Fruit fly (Drosophila melanogaster) whole organism, embryonic: ENCODE measurements around the gene CG7841.
A peak's percentile ranks its signal among the peaks of the same experiment; 100 is the strongest.

Source experiments
- BtbVII ChIP-seq: fragments of 200-800 bp; sonication (Bioruptor generic); optimal IDR thresholded peaks from 3 replicates; lab custom pipeline; 2017; ENCODE audit warnings: missing biosample characterization, mild to moderate bottlenecking, missing genetic modification characterization
- CG10321 ChIP-seq: fragments of 200-800 bp; sonication (Bioruptor generic); IDR thresholded peaks from 2 replicates; pipeline ENCODE4 v1.3.6; 2022; ENCODE audit warnings: missing biosample characterization, missing genetic modification characterization
- CG10654 ChIP-seq: fragments of 200-800 bp; sonication (Bioruptor generic); optimal IDR thresholded peaks from 2 replicates; lab custom pipeline; 2016; ENCODE audit warnings: missing biosample characterization, missing genetic modification characterization
- CG12155 ChIP-seq: fragments of 200-800 bp; sonication (Bioruptor generic); optimal IDR thresholded peaks from 3 replicates; lab custom pipeline; 2016; ENCODE audit warnings: missing biosample characterization, missing genetic modification characterization
- CG14050 ChIP-seq: fragments of 200-800 bp; sonication (Bioruptor generic); IDR thresholded peaks from 3 replicates; pipeline ENCODE4 v1.3.6; 2022; ENCODE audit warnings: missing biosample characterization, missing genetic modification characterization
- CG17568 ChIP-seq: fragments of 200-800 bp; sonication (Bioruptor generic); optimal IDR thresholded peaks from 2 replicates; lab custom pipeline; 2018; ENCODE audit warnings: missing biosample characterization, mild to moderate bottlenecking, missing genetic modification characterization, moderate library complexity
- CG2116 ChIP-seq: fragments of 200-800 bp; sonication (Bioruptor generic); optimal IDR thresholded peaks from 3 replicates; lab custom pipeline; 2018; ENCODE audit warnings: missing biosample characterization, mild to moderate bottlenecking, missing genetic modification characterization
- CG2202 ChIP-seq: fragments of 200-800 bp; sonication (Bioruptor generic); optimal IDR thresholded peaks from 2 replicates; lab custom pipeline; 2018; ENCODE audit warnings: missing biosample characterization, mild to moderate bottlenecking, missing genetic modification characterization
- CG2678 ChIP-seq: fragments of 200-800 bp; sonication (Bioruptor generic); optimal IDR thresholded peaks from 3 replicates; lab custom pipeline; 2019; ENCODE audit warnings: missing biosample characterization, mild to moderate bottlenecking, missing genetic modification characterization, moderate library complexity
- CG2875 ChIP-seq: fragments of 200-800 bp; sonication (Bioruptor generic); optimal IDR thresholded peaks from 2 replicates; lab custom pipeline; 2017; ENCODE audit warnings: missing biosample characterization, mild to moderate bottlenecking, missing genetic modification characterization, missing genetic modification reagents
- CG34224 ChIP-seq: fragments of 200-800 bp; sonication (Bioruptor generic); IDR thresholded peaks from 3 replicates; pipeline ENCODE4 v1.3.6; 2022; ENCODE audit warnings: missing biosample characterization, missing genetic modification characterization; ENCODE audit not compliant: partially characterized antibody
- CG34376 ChIP-seq: fragments of 200-800 bp; sonication (Bioruptor generic); optimal IDR thresholded peaks from 2 replicates; lab custom pipeline; 2018; ENCODE audit warnings: missing biosample characterization, mild to moderate bottlenecking, missing genetic modification characterization
- CG8089 ChIP-seq: fragments of 200-800 bp; sonication (Bioruptor generic); optimal IDR thresholded peaks from 3 replicates; lab custom pipeline; 2016; ENCODE audit warnings: missing biosample characterization, missing genetic modification characterization
- ERR ChIP-seq: fragments of 200-800 bp; sonication (Bioruptor generic); optimal IDR thresholded peaks from 2 replicates; lab custom pipeline; 2016; ENCODE audit warnings: missing biosample characterization, missing genetic modification characterization
- Gug ChIP-seq: fragments of 200-800 bp; sonication (Bioruptor generic); IDR thresholded peaks from 4 replicates; pipeline ENCODE4 v1.3.6; 2022; ENCODE audit warnings: missing biosample characterization, missing genetic modification characterization
- Meics ChIP-seq: fragments of 200-800 bp; sonication (Bioruptor generic); optimal IDR thresholded peaks from 2 replicates; lab custom pipeline; 2017; ENCODE audit warnings: missing biosample characterization, mild to moderate bottlenecking, missing genetic modification characterization
- Mes4 ChIP-seq: fragments of 200-800 bp; sonication (Bioruptor generic); optimal IDR thresholded peaks from 2 replicates; lab custom pipeline; 2016; ENCODE audit warnings: missing biosample characterization, missing genetic modification characterization
- Nf-YC ChIP-seq: fragments of 200-800 bp; optimal IDR thresholded peaks from 3 replicates; lab custom pipeline; 2019; ENCODE audit warnings: missing biosample characterization, mild to moderate bottlenecking, missing genetic modification characterization, moderate library complexity
- Rfx ChIP-seq: fragments of 200-800 bp; sonication (Bioruptor generic); IDR thresholded peaks from 2 replicates; pipeline ENCODE4 v1.3.6; 2022; ENCODE audit warnings: missing biosample characterization, missing genetic modification characterization
- Side ChIP-seq: fragments of 200-800 bp; sonication (Bioruptor generic); optimal IDR thresholded peaks from 2 replicates; lab custom pipeline; 2016; ENCODE audit warnings: missing biosample characterization, missing genetic modification characterization
- Sox100B ChIP-seq: fragments of 200-800 bp; sonication (Bioruptor generic); optimal IDR thresholded peaks from 3 replicates; lab custom pipeline; 2018; ENCODE audit warnings: missing biosample characterization, mild to moderate bottlenecking, missing genetic modification characterization
- bigmax ChIP-seq: fragments of 200-800 bp; sonication (Bioruptor generic); optimal IDR thresholded peaks from 2 replicates; lab custom pipeline; 2018; ENCODE audit warnings: missing biosample characterization, mild to moderate bottlenecking, missing genetic modification characterization
- chn ChIP-seq: fragments of 200-800 bp; sonication (Bioruptor generic); optimal IDR thresholded peaks from 2 replicates; lab custom pipeline; 2016; ENCODE audit warnings: missing biosample characterization, missing genetic modification characterization
- da ChIP-seq: fragments of 200-800 bp; sonication (Bioruptor generic); optimal IDR thresholded peaks from 2 replicates; lab custom pipeline; 2016; ENCODE audit warnings: missing biosample characterization, missing genetic modification characterization
- exex ChIP-seq: fragments of 200-800 bp; sonication (Bioruptor generic); optimal IDR thresholded peaks from 4 replicates; lab custom pipeline; 2018; ENCODE audit warnings: missing biosample characterization, mild to moderate bottlenecking, missing genetic modification characterization, moderate library complexity
- hb ChIP-seq: fragments of 200-800 bp; sonication (Bioruptor generic); IDR thresholded peaks from 3 replicates; pipeline ENCODE4 v1.3.6; 2022; ENCODE audit warnings: missing biosample characterization, missing genetic modification characterization; ENCODE audit not compliant: partially characterized antibody
- jing ChIP-seq: fragments of 200-800 bp; sonication (Bioruptor generic); optimal IDR thresholded peaks from 2 replicates; lab custom pipeline; 2018; ENCODE audit warnings: missing biosample characterization, mild to moderate bottlenecking, missing genetic modification characterization
- maf-S ChIP-seq: fragments of 200-800 bp; sonication (Bioruptor generic); optimal IDR thresholded peaks from 2 replicates; lab custom pipeline; 2016; ENCODE audit warnings: missing biosample characterization, missing genetic modification characterization
- otp ChIP-seq: fragments of 200-800 bp; sonication (Bioruptor generic); IDR thresholded peaks from 3 replicates; pipeline ENCODE4, ENCODE4 v1.3.6; 2022; ENCODE audit warnings: missing biosample characterization, missing genetic modification characterization
- peb ChIP-seq: fragments of 200-800 bp; sonication (Bioruptor generic); IDR thresholded peaks from 2 replicates; pipeline ENCODE4 v1.3.6; 2022; ENCODE audit warnings: missing biosample characterization, missing genetic modification characterization
- phol ChIP-seq: fragments of 200-800 bp; sonication (Bioruptor generic); optimal IDR thresholded peaks from 3 replicates; lab custom pipeline; 2018; ENCODE audit warnings: missing biosample characterization, mild to moderate bottlenecking, missing genetic modification characterization, moderate library complexity
- pita ChIP-seq: fragments of 200-800 bp; sonication (Bioruptor generic); optimal IDR thresholded peaks from 2 replicates; lab custom pipeline; 2017; ENCODE audit warnings: missing biosample characterization, mild to moderate bottlenecking, missing genetic modification characterization
- salm ChIP-seq: fragments of 200-800 bp; sonication (Bioruptor generic); optimal IDR thresholded peaks from 2 replicates; lab custom pipeline; 2018; ENCODE audit warnings: missing biosample characterization, mild to moderate bottlenecking, missing genetic modification characterization
- sens ChIP-seq: fragments of 200-800 bp; sonication (Bioruptor generic); peaks from one replicate; lab custom pipeline; 2016; ENCODE audit warnings: missing biosample characterization, missing genetic modification characterization
- shn ChIP-seq: fragments of 200-800 bp; sonication (Bioruptor generic); optimal IDR thresholded peaks from 3 replicates; lab custom pipeline; 2016; ENCODE audit warnings: missing biosample characterization, missing genetic modification characterization
- sna ChIP-seq: fragments of 200-800 bp; sonication (Bioruptor generic); IDR thresholded peaks from 2 replicates; pipeline ENCODE4 v1.3.6; 2022; ENCODE audit warnings: missing biosample characterization, missing genetic modification characterization; ENCODE audit not compliant: partially characterized antibody
- sob ChIP-seq: fragments of 200-800 bp; sonication (Bioruptor generic); IDR thresholded peaks from 2 replicates; pipeline ENCODE4 v1.3.6; 2022; ENCODE audit warnings: missing biosample characterization, missing genetic modification characterization
- stwl ChIP-seq: fragments of 200-800 bp; sonication (Bioruptor generic); optimal IDR thresholded peaks from 3 replicates; lab custom pipeline; 2018; ENCODE audit warnings: missing biosample characterization, mild to moderate bottlenecking, missing genetic modification characterization, moderate library complexity
- sug ChIP-seq: fragments of 200-800 bp; optimal IDR thresholded peaks from 2 replicates; lab custom pipeline; 2019; ENCODE audit warnings: missing biosample characterization, mild to moderate bottlenecking, missing genetic modification characterization, moderate library complexity
- wek ChIP-seq: fragments of 200-800 bp; sonication (Bioruptor generic); optimal IDR thresholded peaks from 3 replicates; lab custom pipeline; 2018; ENCODE audit warnings: missing biosample characterization, mild to moderate bottlenecking, missing genetic modification characterization, moderate library complexity

CG7841 gene

DNA sequence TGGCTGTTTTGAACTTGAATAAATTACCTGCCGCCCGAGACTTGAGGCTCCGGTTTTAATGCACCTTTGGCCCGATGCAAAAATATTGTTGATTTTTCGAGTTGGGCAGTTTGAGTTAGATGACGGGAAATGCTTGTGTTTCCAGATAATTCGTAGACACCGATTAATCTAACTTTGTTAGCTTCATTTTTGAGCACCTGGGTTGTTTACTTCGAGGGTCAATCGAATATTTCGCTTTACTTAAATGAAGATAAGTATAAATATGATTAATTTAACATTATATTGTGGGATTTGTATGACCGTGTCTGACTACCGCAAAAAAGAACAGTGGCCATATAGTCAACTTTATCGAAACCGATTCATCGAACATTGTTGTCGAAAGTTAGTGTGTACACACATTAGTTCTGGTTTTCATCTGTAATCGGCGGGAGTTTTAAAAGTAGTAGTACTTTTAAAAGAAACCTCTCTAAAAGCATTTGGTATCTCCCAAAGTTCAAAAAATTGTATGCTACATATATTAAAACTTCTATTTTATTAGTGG is 15.8 kb upstream of the CG7841 start, which contains the start of gene CG7945 (continued):
- TF ChIP-seq stwl (tag; lab: Kevin White, UChicago) = peak; percentile 87
- TF ChIP-seq wek (GFP tag; lab: Kevin White, UChicago) = no peak
- TF ChIP-seq CG10321 (GFP tag; lab: Robert Waterston, UW) = no peak
- TF ChIP-seq phol = peak; percentile 10
- peak; percentile 24 for TF ChIP-seq Nf-YC (tag; lab: Kevin White, UChicago)
- TF ChIP-seq exex (tag; lab: Kevin White, UChicago) = peak; percentile 29
- TF ChIP-seq da (GFP tag; lab: Kevin White, UChicago) = no peak
- no peak for TF ChIP-seq CG10654 (GFP tag; lab: Kevin White, UChicago)
- no peak for TF ChIP-seq sob (GFP tag; lab: Robert Waterston, UW)
- TF ChIP-seq CG2116 (GFP tag; lab: Kevin White, UChicago) = peak; percentile 85
- peak; percentile 17 for TF ChIP-seq CG17568
- no peak for TF ChIP-seq hb (GFP tag; lab: Robert Waterston, UW)
- TF ChIP-seq Rfx = no peak
- TF ChIP-seq CG2875 (GFP tag; lab: Kevin White, UChicago) = no peak
- no peak for TF ChIP-seq peb (GFP tag; lab: Robert Waterston, UW)

DNA sequence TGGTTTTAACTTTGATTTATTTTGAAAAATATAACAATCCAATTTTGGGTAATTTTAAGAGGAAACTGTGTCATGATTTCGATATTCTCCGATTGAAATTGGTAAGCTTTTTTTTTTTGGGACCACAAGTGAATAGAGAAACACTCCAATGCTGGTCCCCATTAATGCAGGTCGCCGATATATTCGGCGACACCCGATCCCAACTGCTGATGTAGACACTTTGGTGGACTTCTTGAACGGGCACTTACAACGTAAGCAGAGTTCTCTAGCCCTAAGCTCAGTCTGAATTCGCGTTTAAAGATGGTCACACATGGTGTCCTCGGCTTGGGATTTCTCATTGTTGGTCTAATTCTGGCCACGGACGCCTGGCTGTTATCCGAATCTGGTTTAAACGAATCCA is 12.3 kb upstream of the CG7841 start, which contains the start of gene yellow-k:
yellow-k (plus strand) TSS at position 301 of the 400 bp plus-strand sequence.
- TF ChIP-seq Side (GFP tag; lab: Kevin White, UChicago) (no peak), jing (GFP tag; lab: Kevin White, UChicago) (no peak), pita (GFP tag; lab: Kevin White, UChicago) (no peak), CG12155 (no peak), Mes4 (GFP tag; lab: Kevin White, UChicago) (no peak), salm (tag; lab: Kevin White, UChicago) (no peak), CG34376 (no peak), chn (GFP tag; lab: Kevin White, UChicago) (no peak), Sox100B (no peak), CG8089 (GFP tag; lab: Kevin White, UChicago) (no peak), sna (GFP tag; lab: Robert Waterston, UW) (no peak), ERR (GFP tag; lab: Kevin White, UChicago) (no peak), CG34224 (GFP tag; lab: Robert Waterston, UW) (no peak), otp (GFP tag; lab: Robert Waterston, UW) (no peak), CG2202 (tag; lab: Kevin White, UChicago) (no peak)

- TF ChIP-seq sens (GFP tag; lab: Kevin White, UChicago) (peak; percentile 57), maf-S (GFP tag; lab: Kevin White, UChicago) (no peak), exex (tag; lab: Kevin White, UChicago) (peak; percentile 94), CG34376 (peak; percentile 62), sug (peak; percentile 54), CG2678 (tag; lab: Kevin White, UChicago) (peak; percentile 66), Gug (no peak), bigmax (peak; percentile 74), CG14050 (no peak), shn (no peak), BtbVII (GFP tag; lab: Kevin White, UChicago) (peak; percentile 22), Meics (GFP tag; lab: Kevin White, UChicago) (peak; percentile 10)
These were observed 11.9 kb upstream of the CG7841 start for dm6 chr3L:15519920-15520319.
